Fruit fly (Drosophila melanogaster) whole organism, embryonic: ENCODE data around the gene CG6470.
A peak's percentile ranks its signal among the peaks of the same experiment; 100 is the strongest.

Experiments
- Blimp-1 ChIP-seq: fragments of 200-800 bp; sonication (Bioruptor generic); optimal IDR thresholded peaks from 3 replicates; lab custom pipeline; 2018; ENCODE audit warnings: missing biosample characterization, missing genetic modification characterization, mild to moderate bottlenecking, moderate library complexity, missing genetic modification reagents
- Bteb2 ChIP-seq: fragments of 200-800 bp; sonication (Bioruptor generic); optimal IDR thresholded peaks from 2 replicates; lab custom pipeline; 2016; ENCODE audit warnings: missing biosample characterization, missing genetic modification characterization
- CG11093 ChIP-seq: fragments of 200-800 bp; sonication (Bioruptor generic); IDR thresholded peaks from 3 replicates; pipeline ENCODE4 v1.3.6; 2022; ENCODE audit warnings: missing biosample characterization, missing genetic modification characterization
- CG11695 ChIP-seq: fragments of 200-800 bp; sonication (Bioruptor generic); IDR thresholded peaks from 3 replicates; pipeline ENCODE4 v1.3.6; 2022; ENCODE audit warnings: missing biosample characterization, missing genetic modification characterization
- CG12104 ChIP-seq: fragments of 200-800 bp; sonication (Bioruptor generic); optimal IDR thresholded peaks from 3 replicates; lab custom pipeline; 2016; ENCODE audit warnings: missing biosample characterization, missing genetic modification characterization
- CG14014 ChIP-seq: fragments of 200-800 bp; sonication (Bioruptor generic); IDR thresholded peaks from 2 replicates; pipeline ENCODE4 v1.3.6; 2022; ENCODE audit warnings: missing biosample characterization, missing genetic modification characterization
- CG15479 ChIP-seq: fragments of 200-800 bp; sonication (Bioruptor generic); optimal IDR thresholded peaks from 3 replicates; lab custom pipeline; 2019; ENCODE audit warnings: missing biosample characterization, mild to moderate bottlenecking, missing genetic modification characterization, moderate library complexity
- CG17186 ChIP-seq: fragments of 200-800 bp; sonication (Bioruptor generic); optimal IDR thresholded peaks from 3 replicates; lab custom pipeline; 2017; ENCODE audit warnings: missing biosample characterization, missing genetic modification reagents, missing genetic modification characterization
- CG1832 ChIP-seq: fragments of 200-800 bp; sonication (Bioruptor generic); optimal IDR thresholded peaks from 2 replicates; lab custom pipeline; 2017; ENCODE audit warnings: missing biosample characterization, mild to moderate bottlenecking, missing genetic modification characterization, inconsistent platforms
- CG2116 ChIP-seq: fragments of 200-800 bp; sonication (Bioruptor generic); optimal IDR thresholded peaks from 3 replicates; lab custom pipeline; 2018; ENCODE audit warnings: missing biosample characterization, mild to moderate bottlenecking, missing genetic modification characterization
- CG3163 ChIP-seq: fragments of 200-800 bp; sonication (Bioruptor generic); optimal IDR thresholded peaks from 3 replicates; lab custom pipeline; 2016; ENCODE audit warnings: missing biosample characterization, missing genetic modification characterization
- CG3847 ChIP-seq: fragments of 200-800 bp; sonication (Bioruptor generic); IDR thresholded peaks from 2 replicates; pipeline ENCODE4 v1.3.6; 2022; ENCODE audit warnings: missing biosample characterization, missing genetic modification characterization
- CG43689 ChIP-seq: fragments of 200-800 bp; sonication (Bioruptor generic); IDR thresholded peaks from 2 replicates; pipeline ENCODE4 v1.3.6; 2022; ENCODE audit warnings: missing biosample characterization, missing genetic modification characterization
- CG5953 ChIP-seq: fragments of 200-800 bp; sonication (Bioruptor generic); IDR thresholded peaks from 2 replicates; pipeline ENCODE4 v1.3.6; 2022; ENCODE audit warnings: missing biosample characterization, missing genetic modification characterization
- CG6654 ChIP-seq: fragments of 200-800 bp; sonication (Bioruptor generic); optimal IDR thresholded peaks from 2 replicates; lab custom pipeline; 2017; ENCODE audit warnings: missing biosample characterization, mild to moderate bottlenecking, missing genetic modification characterization
- CG8944 ChIP-seq: fragments of 200-800 bp; sonication (Bioruptor generic); optimal IDR thresholded peaks from 3 replicates; lab custom pipeline; 2016; ENCODE audit warnings: missing biosample characterization, missing genetic modification characterization
- CTCF ChIP-seq: fragments of 200-800 bp; sonication (Bioruptor generic); optimal IDR thresholded peaks from 2 replicates; lab custom pipeline; 2017; ENCODE audit warnings: missing biosample characterization, mild to moderate bottlenecking, missing genetic modification characterization, moderate library complexity
- CkIIα-i1 ChIP-seq: fragments of 200-800 bp; sonication (Bioruptor generic); IDR thresholded peaks from 2 replicates; pipeline ENCODE4 v1.3.6; 2022; ENCODE audit warnings: missing biosample characterization, missing genetic modification characterization
- Dad ChIP-seq: fragments of 200-800 bp; sonication (Bioruptor generic); optimal IDR thresholded peaks from 3 replicates; lab custom pipeline; 2016; ENCODE audit warnings: missing biosample characterization, missing genetic modification characterization
- E2f1 ChIP-seq: fragments of 200-800 bp; sonication (Bioruptor generic); IDR thresholded peaks from 2 replicates; pipeline ENCODE4 v1.3.6; 2022; ENCODE audit warnings: missing biosample characterization, missing genetic modification characterization
- Ets97D ChIP-seq: fragments of 200-800 bp; sonication (Bioruptor generic); optimal IDR thresholded peaks from 3 replicates; lab custom pipeline; 2016; ENCODE audit warnings: missing biosample characterization, missing genetic modification characterization
- Meics ChIP-seq: fragments of 200-800 bp; sonication (Bioruptor generic); optimal IDR thresholded peaks from 2 replicates; lab custom pipeline; 2017; ENCODE audit warnings: missing biosample characterization, mild to moderate bottlenecking, missing genetic modification characterization
- Myb ChIP-seq: fragments of 200-800 bp; sonication (Bioruptor generic); optimal IDR thresholded peaks from 2 replicates; lab custom pipeline; 2016; ENCODE audit warnings: missing biosample characterization, missing genetic modification characterization
- Poxn ChIP-seq: fragments of 200-800 bp; sonication (Bioruptor generic); IDR thresholded peaks from 2 replicates; pipeline ENCODE4 v1.3.6; 2022; ENCODE audit warnings: missing biosample characterization, missing genetic modification characterization
- Sry-β ChIP-seq: fragments of 200-800 bp; sonication (Bioruptor generic); optimal IDR thresholded peaks from 2 replicates; lab custom pipeline; 2018; ENCODE audit warnings: missing biosample characterization, mild to moderate bottlenecking, missing genetic modification characterization, moderate library complexity
- Taf1 ChIP-seq: fragments of 200-800 bp; sonication (Bioruptor generic); IDR thresholded peaks from 2 replicates; pipeline ENCODE4 v1.3.6; 2022; ENCODE audit warnings: missing biosample characterization, missing genetic modification characterization
- Usf ChIP-seq: fragments of 200-800 bp; sonication (Bioruptor generic); optimal IDR thresholded peaks from 2 replicates; lab custom pipeline; 2017; ENCODE audit warnings: missing genotype, missing biosample characterization, missing genetic modification characterization
- amos ChIP-seq: fragments of 200-800 bp; sonication (Bioruptor generic); IDR thresholded peaks from 2 replicates; pipeline ENCODE4 v1.3.6; 2022; ENCODE audit warnings: missing biosample characterization, missing genetic modification characterization; ENCODE audit not compliant: partially characterized antibody
- bab2 ChIP-seq: fragments of 200-800 bp; sonication (Bioruptor generic); optimal IDR thresholded peaks from 2 replicates; lab custom pipeline; 2016; ENCODE audit warnings: missing biosample characterization, missing genetic modification characterization
- bsh ChIP-seq, 2 experiments: fragments of 200-800 bp; sonication (Bioruptor generic); optimal IDR thresholded peaks; 2 replicates each; lab custom pipeline; 2017 to 2018; ENCODE audit warnings: mild to moderate bottlenecking in 2 of 2, missing biosample characterization in 2 of 2, missing genetic modification characterization in 2 of 2, moderate library complexity in 1 of 2
- cg ChIP-seq: fragments of 200-800 bp; sonication (Bioruptor generic); optimal IDR thresholded peaks from 3 replicates; lab custom pipeline; 2019; ENCODE audit warnings: missing biosample characterization, mild to moderate bottlenecking, missing genetic modification characterization, moderate library complexity
- crc ChIP-seq: fragments of 200-800 bp; sonication (Bioruptor generic); optimal IDR thresholded peaks from 2 replicates; lab custom pipeline; 2016; ENCODE audit warnings: missing biosample characterization, missing genetic modification characterization
- da ChIP-seq: fragments of 200-800 bp; sonication (Bioruptor generic); optimal IDR thresholded peaks from 2 replicates; lab custom pipeline; 2016; ENCODE audit warnings: missing biosample characterization, missing genetic modification characterization
- en ChIP-seq: fragments of 200-800 bp; sonication (Bioruptor generic); optimal IDR thresholded peaks from 2 replicates; lab custom pipeline; 2016; ENCODE audit warnings: missing biosample characterization, missing genetic modification characterization
- gcm ChIP-seq: fragments of 200-800 bp; sonication (Bioruptor generic); optimal IDR thresholded peaks from 2 replicates; lab custom pipeline; 2019; ENCODE audit warnings: missing biosample characterization, mild to moderate bottlenecking, missing genetic modification characterization, moderate library complexity
- gsb-n ChIP-seq: fragments of 200-800 bp; sonication (Bioruptor generic); optimal IDR thresholded peaks from 3 replicates; lab custom pipeline; 2018; ENCODE audit warnings: missing biosample characterization, mild to moderate bottlenecking, missing genetic modification characterization
- gt ChIP-seq: fragments of 200-800 bp; sonication (Bioruptor generic); IDR thresholded peaks from 2 replicates; pipeline ENCODE4 v1.3.6; 2022; ENCODE audit warnings: missing biosample characterization, missing genetic modification characterization
- hth ChIP-seq: fragments of >200 bp; optimal IDR thresholded peaks from 2 replicates; lab custom pipeline; 2017; ENCODE audit warnings: inconsistent platforms
- kay ChIP-seq: fragments of 200-800 bp; sonication (Bioruptor generic); optimal IDR thresholded peaks from 2 replicates; lab custom pipeline; 2016; ENCODE audit warnings: missing biosample characterization, missing genetic modification characterization
- lab ChIP-seq: fragments of 200-800 bp; sonication (Bioruptor generic); optimal IDR thresholded peaks from 3 replicates; lab custom pipeline; 2017; ENCODE audit warnings: missing biosample characterization, missing genetic modification characterization, mild to moderate bottlenecking, moderate library complexity, missing genetic modification reagents
- lbe ChIP-seq: fragments of 200-800 bp; sonication (Bioruptor generic); optimal IDR thresholded peaks from 2 replicates; lab custom pipeline; 2016; ENCODE audit warnings: missing biosample characterization, mild to moderate bottlenecking, missing genetic modification characterization
- nerfin-2 ChIP-seq: fragments of 200-800 bp; sonication (Bioruptor generic); IDR thresholded peaks from 2 replicates; pipeline ENCODE4 v1.3.6; 2022; ENCODE audit warnings: missing biosample characterization, missing genetic modification characterization; ENCODE audit not compliant: partially characterized antibody
- odd ChIP-seq: fragments of 200-800 bp; sonication (Bioruptor generic); optimal IDR thresholded peaks from 2 replicates; lab custom pipeline; 2017; ENCODE audit warnings: missing biosample characterization, mild to moderate bottlenecking, missing genetic modification characterization
- pfk ChIP-seq: fragments of 200-800 bp; sonication (Bioruptor generic); optimal IDR thresholded peaks from 2 replicates; lab custom pipeline; 2018; ENCODE audit warnings: missing biosample characterization, mild to moderate bottlenecking, missing genetic modification characterization, moderate library complexity
- sim ChIP-seq: fragments of 200-800 bp; sonication (Bioruptor generic); IDR thresholded peaks from 2 replicates; pipeline ENCODE4 v1.3.6; 2022; ENCODE audit warnings: missing biosample characterization, missing genetic modification characterization
- sisA ChIP-seq: fragments of 200-800 bp; sonication (Bioruptor generic); IDR thresholded peaks from 2 replicates; pipeline ENCODE4 v1.3.6; 2022; ENCODE audit warnings: missing biosample characterization, missing genetic modification characterization
- sob ChIP-seq: fragments of 200-800 bp; sonication (Bioruptor generic); IDR thresholded peaks from 2 replicates; pipeline ENCODE4 v1.3.6; 2022; ENCODE audit warnings: missing biosample characterization, missing genetic modification characterization
- trh ChIP-seq: fragments of 200-800 bp; sonication (Bioruptor generic); optimal IDR thresholded peaks from 2 replicates; lab custom pipeline; 2016; ENCODE audit warnings: missing biosample characterization, missing genetic modification characterization
- wdn ChIP-seq: fragments of 200-800 bp; sonication (Bioruptor generic); IDR thresholded peaks from 2 replicates; pipeline ENCODE4 v1.3.6; 2022; ENCODE audit warnings: missing biosample characterization, missing genetic modification characterization
- wek ChIP-seq: fragments of 200-800 bp; sonication (Bioruptor generic); optimal IDR thresholded peaks from 3 replicates; lab custom pipeline; 2018; ENCODE audit warnings: missing biosample characterization, mild to moderate bottlenecking, missing genetic modification characterization, moderate library complexity
- z ChIP-seq: fragments of 200-800 bp; sonication (Bioruptor generic); IDR thresholded peaks from 3 replicates; pipeline ENCODE4 v1.3.6; 2022; ENCODE audit warnings: missing biosample characterization, missing genetic modification characterization
- zen2 ChIP-seq: fragments of 200-800 bp; sonication (Bioruptor generic); IDR thresholded peaks from 3 replicates; pipeline ENCODE4 v1.3.6; 2022; ENCODE audit warnings: missing biosample characterization, missing genetic modification characterization; ENCODE audit not compliant: partially characterized antibody
- zfh1 ChIP-seq: fragments of 200-800 bp; sonication (Bioruptor generic); IDR thresholded peaks from 3 replicates; pipeline ENCODE4 v1.3.6; 2022; ENCODE audit warnings: missing biosample characterization, missing genetic modification characterization

Gene CG6470

DNA sequence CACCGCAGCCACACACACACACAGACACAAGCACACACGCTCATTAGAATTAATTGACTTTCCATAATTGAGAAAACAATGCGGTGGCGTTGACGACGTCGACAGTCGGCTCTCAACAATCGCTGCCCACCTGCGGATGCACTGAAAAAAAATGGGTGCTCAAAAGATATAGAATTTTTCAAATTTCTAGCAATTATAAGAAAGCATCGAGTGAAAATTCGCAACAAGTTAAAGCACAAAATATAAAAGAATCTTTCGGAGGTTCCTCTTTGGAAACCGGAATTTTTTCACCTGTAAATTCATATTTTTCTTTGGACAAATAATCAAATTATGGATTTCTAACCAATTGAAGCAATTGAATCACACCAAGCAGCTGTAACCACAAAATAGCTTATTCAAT is 27.2 kb upstream of the CG6470 start (continued):
- TF ChIP-seq CG3847 (GFP tag; lab: Robert Waterston, UW) (no peak), z (GFP tag; lab: Robert Waterston, UW) (no peak), CTCF (GFP tag; lab: Kevin White, UChicago) (no peak), Blimp-1 (GFP tag; lab: Kevin White, UChicago) (peak; percentile 47), CG2116 (GFP tag; lab: Kevin White, UChicago) (no peak), Dad (no peak), Sry-β (GFP tag; lab: Kevin White, UChicago) (no peak), gcm (GFP tag; lab: Kevin White, UChicago) (no peak), gsb-n (tag; lab: Kevin White, UChicago) (no peak), CG12104 (GFP tag; lab: Kevin White, UChicago) (no peak), trh (GFP tag; lab: Kevin White, UChicago) (no peak), sisA (GFP tag; lab: Robert Waterston, UW) (peak; percentile 38; the same call in 1 of the 2 replicates), nerfin-2 (GFP tag; lab: Robert Waterston, UW) (no peak), CG17186 (GFP tag; lab: Kevin White, UChicago) (no peak), CG43689 (GFP tag; lab: Robert Waterston, UW) (no peak), CG3163 (GFP tag; lab: Kevin White, UChicago) (no peak), bab2 (GFP tag; lab: Kevin White, UChicago) (no peak), bsh (GFP tag; optimal IDR thresholded peaks at IDR 0.05; lab: Kevin White, UChicago) (peak; percentile 4 to 43), da (no peak), CG5953 (GFP tag; lab: Robert Waterston, UW) (no peak), wdn (no peak), CG11695 (GFP tag; lab: Robert Waterston, UW) (no peak), CG11093 (GFP tag; lab: Robert Waterston, UW) (no peak), E2f1 (GFP tag; lab: Robert Waterston, UW) (no peak), lab (GFP tag; lab: Kevin White, UChicago) (peak; percentile 19), Usf (GFP tag; lab: Kevin White, UChicago) (no peak), Ets97D (no peak), Taf1 (GFP tag; lab: Robert Waterston, UW) (no peak), wek (GFP tag; lab: Kevin White, UChicago) (no peak), CG15479 (GFP tag; lab: Kevin White, UChicago) (no peak), cg (GFP tag; lab: Kevin White, UChicago) (no peak), crc (no peak), CG8944 (GFP tag; lab: Kevin White, UChicago) (no peak), en (GFP tag; lab: Kevin White, UChicago) (no peak), CG6654 (no peak), CG1832 (no peak), CkIIα-i1 (GFP tag; lab: Robert Waterston, UW) (no peak), Poxn (GFP tag; lab: Robert Waterston, UW) (no peak), sob (GFP tag; lab: Robert Waterston, UW) (no peak), CG14014 (GFP tag; lab: Robert Waterston, UW) (no peak), Bteb2 (GFP tag; lab: Kevin White, UChicago) (no peak), odd (no peak), amos (GFP tag; lab: Robert Waterston, UW) (no peak), zen2 (GFP tag; lab: Robert Waterston, UW) (no peak), gt (GFP tag; lab: Robert Waterston, UW) (no peak), kay (GFP tag; lab: Kevin White, UChicago) (no peak), sim (no peak), Myb (no peak), Meics (no peak), lbe (GFP tag; lab: Kevin White, UChicago) (no peak), pfk (GFP tag; lab: Kevin White, UChicago) (no peak), hth (lab: Kevin White, UChicago) (no peak), zfh1 (GFP tag; lab: Robert Waterston, UW) (peak; percentile 48; the same call in 1 of the 3 replicates)
